Worm (Caenorhabditis elegans): ENCODE measurements around the gene C17H11.5.

- TF ChIP-seq him-1 (tag; optimal IDR thresholded peaks at IDR 0.05) = no peak
- no peak for TF ChIP-seq W03F9.2 (tag; optimal IDR thresholded peaks at IDR 0.05)
Observed at ce11 chrX:8150621-8151020, 34.3 kb downstream of the C17H11.5 start, which contains the start of gene F22F1.2.
